Worm (Caenorhabditis elegans) whole organism, L1 larva: ENCODE results near the gene cyp-14A1.

Source experiments
- ama-1 ChIP-seq: fragments of 150-350 bp; optimal IDR thresholded peaks from 2 replicates; lab custom pipeline; 2014
- fkh-4 ChIP-seq: sonication (generic microtip); optimal IDR thresholded peaks from 2 replicates; lab custom pipeline; 2016; ENCODE audit warnings: missing compliant biosample characterization, missing genetic modification characterization, borderline replicate concordance
- hlh-4 ChIP-seq: sonication (generic microtip); optimal IDR thresholded peaks from 2 replicates; lab custom pipeline; 2016; ENCODE audit warnings: mild to moderate bottlenecking, missing genetic modification characterization, missing compliant biosample characterization
- sptf-1 ChIP-seq: fragments of 150-350 bp; optimal IDR thresholded peaks from 2 replicates; lab custom pipeline; 2014; ENCODE audit warnings: missing biosample characterization, missing genetic modification characterization

DNA sequence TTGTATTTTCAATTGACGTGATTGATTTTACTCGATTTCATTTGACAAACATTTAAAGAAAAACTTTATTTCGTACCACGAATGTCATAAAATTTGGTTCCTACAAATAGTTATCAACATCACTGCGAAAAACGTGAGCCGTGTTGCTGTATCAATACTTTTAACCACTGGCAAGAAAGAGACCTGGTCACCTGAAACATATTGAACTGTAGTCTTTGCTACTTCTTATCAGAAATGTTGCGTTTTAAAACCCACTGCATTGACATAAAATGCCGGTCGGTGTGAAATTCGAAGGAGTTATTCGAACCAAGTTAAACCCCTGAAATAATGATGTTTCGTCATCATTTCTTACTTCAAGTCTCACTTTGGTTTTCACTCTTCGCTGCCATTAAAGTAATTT, 19.5 kb downstream of the cyp-14A1 start:
- no peak for TF ChIP-seq sptf-1 (tag; lab: Kevin White, UChicago)
- no peak for TF ChIP-seq hlh-4 (tag; lab: Kevin White, UChicago)
- no peak for TF ChIP-seq ama-1 (lab: Kevin White, UChicago)
- TF ChIP-seq fkh-4 (tag; lab: Kevin White, UChicago) = no peak
